Fruit fly (Drosophila melanogaster): ENCODE data around the gene COX7A.
A peak's percentile ranks its signal among the peaks of the same experiment; 100 is the strongest.

The COX7A gene

DNA sequence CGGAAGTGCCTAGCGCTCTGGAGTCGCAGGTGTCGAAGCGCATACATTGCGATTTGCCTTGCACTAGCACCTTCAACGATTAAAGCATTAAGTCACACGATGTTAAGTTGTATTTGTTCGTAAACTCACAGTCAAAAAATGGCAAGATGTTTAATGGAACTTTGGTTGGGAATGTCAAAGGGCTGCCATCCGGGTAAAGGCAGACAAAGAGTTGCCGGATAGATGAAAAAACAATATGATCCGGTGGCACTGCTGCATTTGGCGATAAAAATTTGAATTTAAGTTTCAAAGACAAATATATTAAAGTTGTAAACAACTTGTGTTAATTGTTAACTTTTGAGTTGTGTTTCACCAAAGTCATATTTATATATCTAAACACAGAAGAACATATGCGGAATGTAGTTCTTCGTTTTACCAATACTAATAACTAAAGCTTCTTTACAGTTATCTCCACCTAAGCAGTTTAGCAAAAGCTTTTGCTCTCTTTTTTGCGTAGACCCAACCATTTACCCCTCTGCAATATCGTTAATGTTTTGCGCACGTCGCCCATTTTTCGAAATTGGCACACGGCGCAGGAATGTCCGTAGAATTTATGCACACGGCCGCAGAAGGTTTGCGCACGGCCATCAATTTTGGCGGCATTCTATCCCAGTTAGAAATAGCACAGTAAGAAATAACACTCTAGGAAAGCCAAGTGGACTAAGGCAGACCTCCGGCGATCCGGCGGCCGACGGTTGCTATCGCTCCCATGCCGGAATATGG, 24.3 kb downstream of the COX7A start, which contains the start of gene Coq2:
Gene Coq2, minus strand, starts transcription at position 200 of the 762 bp plus-strand sequence.
- TF ChIP-seq Fer3 (tag; optimal IDR thresholded peaks at IDR 0.05) (no peak), Lim3 (GFP tag; IDR thresholded peaks at IDR 0.05) (no peak), CG33557 (GFP tag; optimal IDR thresholded peaks at IDR 0.05) (no peak), CG13123 (GFP tag; optimal IDR thresholded peaks at IDR 0.05) (no peak), CG30431 (GFP tag; optimal IDR thresholded peaks at IDR 0.05) (no peak), MTF-1 (GFP tag; optimal IDR thresholded peaks at IDR 0.05; ENCODE audit: borderline replicate concordance) (peak; percentile 100), bsh (GFP tag; optimal IDR thresholded peaks at IDR 0.05) (no peak), Xbp1 (GFP tag; optimal IDR thresholded peaks at IDR 0.05) (peak; percentile 2), CG10462 (GFP tag; optimal IDR thresholded peaks at IDR 0.05) (no peak), kah (GFP tag; optimal IDR thresholded peaks at IDR 0.05) (no peak), hb (GFP tag; IDR thresholded peaks at IDR 0.05; ENCODE audit: partially characterized antibody) (no peak), Lhr (GFP tag; optimal IDR thresholded peaks at IDR 0.05) (peak; percentile 88), ato (GFP tag; IDR thresholded peaks at IDR 0.05; ENCODE audit: partially characterized antibody) (no peak), Six4 (GFP tag; optimal IDR thresholded peaks at IDR 0.05) (no peak), dpn (GFP tag; optimal IDR thresholded peaks at IDR 0.05) (no peak), Nf-YC (tag; optimal IDR thresholded peaks at IDR 0.05) (peak; percentile 59), Drgx (GFP tag; IDR thresholded peaks at IDR 0.05) (no peak), Ssrp (tag; optimal IDR thresholded peaks at IDR 0.05) (no peak), Fer1 (GFP tag; optimal IDR thresholded peaks at IDR 0.05) (no peak), Gsc (GFP tag; IDR thresholded peaks at IDR 0.05) (no peak), chm (GFP tag; IDR thresholded peaks at IDR 0.05) (no peak), vvl (GFP tag; IDR thresholded peaks at IDR 0.05) (peak; percentile 29; the same call in 1 of the 2 replicates), Dad (GFP tag; optimal IDR thresholded peaks at IDR 0.05) (no peak), esg (GFP tag; conservative IDR thresholded peaks at IDR 0.05) (no peak), pzg (GFP tag; optimal IDR thresholded peaks at IDR 0.05) (peak; percentile 74), CG1602 (GFP tag; optimal IDR thresholded peaks at IDR 0.05) (no peak), Myb (GFP tag; optimal IDR thresholded peaks at IDR 0.05) (peak; percentile 88), CG14710 (tag; optimal IDR thresholded peaks at IDR 0.05) (peak; percentile 29), CG10321 (GFP tag; IDR thresholded peaks at IDR 0.05) (no peak), CG4404 (GFP tag; IDR thresholded peaks at IDR 0.05) (no peak), trem (tag; optimal IDR thresholded peaks at IDR 0.05) (peak; percentile 86), CG4617 (GFP tag; optimal IDR thresholded peaks at IDR 0.05; ENCODE audit: borderline replicate concordance) (peak; percentile 65), Dp (GFP tag; optimal IDR thresholded peaks at IDR 0.05) (peak; percentile 93), ATbp (GFP tag; optimal IDR thresholded peaks at IDR 0.05) (no peak), fd96Cb (tag; optimal IDR thresholded peaks at IDR 0.05) (no peak), CG15011 (GFP tag; optimal IDR thresholded peaks at IDR 0.05) (no peak), CG8944 (GFP tag; optimal IDR thresholded peaks at IDR 0.05) (no peak), sug (tag; optimal IDR thresholded peaks at IDR 0.05) (no peak), CG1792 (GFP tag; optimal IDR thresholded peaks at IDR 0.05) (no peak), CG12391 (tag; optimal IDR thresholded peaks at IDR 0.05) (no peak), CG8089 (GFP tag; optimal IDR thresholded peaks at IDR 0.05) (no peak), kni (GFP tag; optimal IDR thresholded peaks at IDR 0.05) (no peak), Atf6 (GFP tag; IDR thresholded peaks at IDR 0.05) (no peak), HmgZ (tag; optimal IDR thresholded peaks at IDR 0.05) (peak; percentile 2), BEAF-32 (GFP tag; optimal IDR thresholded peaks at IDR 0.05) (peak; percentile 46), croc (GFP tag; conservative IDR thresholded peaks at IDR 0.05) (no peak), z (GFP tag; IDR thresholded peaks at IDR 0.05) (no peak), CG1603 (tag; optimal IDR thresholded peaks at IDR 0.05) (peak; percentile 72), chinmo (GFP tag; IDR thresholded peaks at IDR 0.05; ENCODE audit: partially characterized antibody) (no peak)
